Worm (Caenorhabditis elegans) whole organism, mixed stage, embryonic: Measurements from ENCODE around the gene ttr-28.

Experiments
- bed-3 ChIP-seq: fragments of 200-800 bp; sonication (Bioruptor generic); optimal IDR thresholded peaks from 3 replicates; lab custom pipeline; 2018; ENCODE audit warnings: mild to moderate bottlenecking, missing genetic modification characterization, moderate library complexity, missing compliant biosample characterization
- blmp-1 ChIP-seq: fragments of 150-350 bp; optimal IDR thresholded peaks from 2 replicates; lab custom pipeline; 2014; ENCODE audit warnings: missing biosample characterization, missing genetic modification characterization
- ceh-43 ChIP-seq: fragments of 200-800 bp; sonication (Bioruptor generic); optimal IDR thresholded peaks from 2 replicates; lab custom pipeline; 2018; ENCODE audit warnings: mild to moderate bottlenecking, missing genetic modification characterization, moderate library complexity, missing compliant biosample characterization
- ceh-83 ChIP-seq: fragments of 200-800 bp; sonication (Bioruptor generic); optimal IDR thresholded peaks from 2 replicates; lab custom pipeline; 2018; ENCODE audit warnings: mild to moderate bottlenecking, missing genetic modification characterization, missing compliant biosample characterization
- ces-1 ChIP-seq: fragments of 150-350 bp; optimal IDR thresholded peaks from 2 replicates; lab custom pipeline; 2014; ENCODE audit warnings: missing biosample characterization, missing genetic modification reagents, missing genetic modification characterization
- cnd-1 ChIP-seq: fragments of 200-800 bp; sonication (Bioruptor generic); optimal IDR thresholded peaks from 2 replicates; lab custom pipeline; 2018; ENCODE audit warnings: mild to moderate bottlenecking, missing genetic modification characterization, missing compliant biosample characterization
- drap-1 ChIP-seq: fragments of 200-800 bp; sonication (Bioruptor generic); optimal IDR thresholded peaks from 3 replicates; lab custom pipeline; 2018; ENCODE audit warnings: mild to moderate bottlenecking, missing genetic modification characterization, missing compliant biosample characterization
- elt-1 ChIP-seq: sonication (generic microtip); optimal IDR thresholded peaks from 2 replicates; lab custom pipeline; 2017; ENCODE audit warnings: missing genetic modification characterization, mild to moderate bottlenecking, missing compliant biosample characterization, antibody characterized with exemption, moderate library complexity, borderline replicate concordance; ENCODE audit not compliant: insufficient read depth
- elt-3 ChIP-seq: fragments of 150-350 bp; optimal IDR thresholded peaks from 2 replicates; lab custom pipeline; 2014; ENCODE audit warnings: missing biosample characterization, missing genetic modification characterization
- ham-2 ChIP-seq: fragments of 200-800 bp; sonication (Bioruptor generic); optimal IDR thresholded peaks from 2 replicates; lab custom pipeline; 2018; ENCODE audit warnings: mild to moderate bottlenecking, missing genetic modification characterization, missing compliant biosample characterization
- hlh-1 ChIP-seq: fragments of 150-350 bp; optimal IDR thresholded peaks from 2 replicates; lab custom pipeline; 2014; ENCODE audit warnings: missing biosample characterization, missing genetic modification reagents, missing genetic modification characterization
- lin-13 ChIP-seq: fragments of 150-350 bp; optimal IDR thresholded peaks from 2 replicates; lab custom pipeline; 2014; ENCODE audit warnings: missing biosample characterization, missing genetic modification characterization
- lsy-2 ChIP-seq: fragments of 150-350 bp; optimal IDR thresholded peaks from 2 replicates; lab custom pipeline; 2014; ENCODE audit warnings: missing biosample characterization, missing genetic modification characterization
- mab-5 ChIP-seq: fragments of 150-350 bp; optimal IDR thresholded peaks from 2 replicates; lab custom pipeline; 2014; ENCODE audit warnings: missing biosample characterization, missing genetic modification characterization
- mep-1 ChIP-seq: fragments of 150-350 bp; optimal IDR thresholded peaks from 2 replicates; lab custom pipeline; 2017; ENCODE audit warnings: missing biosample characterization, missing genetic modification reagents, missing genetic modification characterization, inconsistent platforms
- mls-2 ChIP-seq: sonication (generic microtip); optimal IDR thresholded peaks from 2 replicates; lab custom pipeline; 2016; ENCODE audit warnings: mild to moderate bottlenecking, missing genetic modification characterization, moderate library complexity, missing compliant biosample characterization
- nhr-12 ChIP-seq: fragments of 150-350 bp; optimal IDR thresholded peaks from 2 replicates; lab custom pipeline; 2014; ENCODE audit warnings: missing biosample characterization, missing genetic modification characterization
- nhr-2 ChIP-seq: fragments of 150-350 bp; optimal IDR thresholded peaks from 2 replicates; lab custom pipeline; 2014; ENCODE audit warnings: missing biosample characterization, missing genetic modification characterization
- nhr-237 ChIP-seq: fragments of 150-350 bp; optimal IDR thresholded peaks from 2 replicates; lab custom pipeline; 2014; ENCODE audit warnings: missing biosample characterization, missing genetic modification characterization
- nhr-76 ChIP-seq: sonication (generic microtip); optimal IDR thresholded peaks from 2 replicates; lab custom pipeline; 2017; ENCODE audit warnings: missing biosample characterization, missing genetic modification characterization
- sptf-1 ChIP-seq: sonication (generic microtip); optimal IDR thresholded peaks from 2 replicates; lab custom pipeline; 2017; ENCODE audit warnings: mild to moderate bottlenecking, missing genetic modification characterization, moderate library complexity, missing compliant biosample characterization
- tbx-8 ChIP-seq: fragments of 200-800 bp; sonication (Bioruptor generic); optimal IDR thresholded peaks from 2 replicates; lab custom pipeline; 2018; ENCODE audit warnings: mild to moderate bottlenecking, missing genetic modification characterization, moderate library complexity, missing compliant biosample characterization
- unc-120 ChIP-seq: sonication (generic microtip); optimal IDR thresholded peaks from 2 replicates; lab custom pipeline; 2017; ENCODE audit warnings: missing genetic modification characterization, missing compliant biosample characterization; ENCODE audit not compliant: poor library complexity, severe bottlenecking
- unc-39 ChIP-seq: fragments of 150-350 bp; optimal IDR thresholded peaks from 2 replicates; lab custom pipeline; 2014; ENCODE audit warnings: missing biosample characterization, missing genetic modification characterization
- unc-62 ChIP-seq: fragments of 150-350 bp; optimal IDR thresholded peaks from 2 replicates; lab custom pipeline; 2014; ENCODE audit warnings: missing biosample characterization, missing genetic modification reagents, missing genetic modification characterization
- zip-8 ChIP-seq: fragments of 150-350 bp; optimal IDR thresholded peaks from 2 replicates; lab custom pipeline; 2014; ENCODE audit warnings: missing biosample characterization, missing genetic modification characterization

ttr-28 gene

DNA sequence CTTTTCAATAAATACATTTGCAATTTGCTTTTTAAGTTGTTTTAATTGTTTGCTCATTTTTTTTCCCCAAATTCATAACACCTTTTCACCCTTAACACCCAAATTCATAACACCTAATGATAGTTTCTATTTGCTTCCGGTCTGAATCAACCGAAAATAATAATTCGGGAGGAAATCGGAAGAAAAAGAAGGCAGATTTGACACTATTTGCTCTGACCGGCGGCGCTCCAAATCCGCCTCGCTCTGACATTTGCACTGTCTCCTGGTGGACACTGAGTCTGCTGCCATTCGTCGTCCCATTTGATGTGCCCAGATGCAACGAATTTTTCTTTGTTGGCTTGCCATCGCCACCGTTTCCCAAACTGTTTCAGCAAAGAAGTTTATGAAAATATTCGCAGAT is 19.2 kb upstream of the ttr-28 start, which contains the start of gene pqn-67:
Gene pqn-67, plus strand, starts transcription at position 301 of the 400 bp plus-strand sequence.
- TF ChIP-seq drap-1 (GFP tag; lab: Kevin White, UChicago), result no peak
- TF ChIP-seq sptf-1 (tag; lab: Kevin White, UChicago), result no peak
- no peak for TF ChIP-seq elt-1 (tag; lab: Kevin White, UChicago)
- no peak for TF ChIP-seq cnd-1 (tag; lab: Kevin White, UChicago)
- no peak for TF ChIP-seq mls-2 (tag; lab: Kevin White, UChicago)
- TF ChIP-seq unc-39 (tag; lab: Kevin White, UChicago), result no peak
- no peak for TF ChIP-seq bed-3 (GFP tag; lab: Kevin White, UChicago)
- TF ChIP-seq mep-1, result no peak
- TF ChIP-seq elt-3 (tag; lab: Kevin White, UChicago), result no peak
- TF ChIP-seq nhr-12 (tag; lab: Kevin White, UChicago), result no peak
- TF ChIP-seq, all 35 proteins: peak for 0

DNA sequence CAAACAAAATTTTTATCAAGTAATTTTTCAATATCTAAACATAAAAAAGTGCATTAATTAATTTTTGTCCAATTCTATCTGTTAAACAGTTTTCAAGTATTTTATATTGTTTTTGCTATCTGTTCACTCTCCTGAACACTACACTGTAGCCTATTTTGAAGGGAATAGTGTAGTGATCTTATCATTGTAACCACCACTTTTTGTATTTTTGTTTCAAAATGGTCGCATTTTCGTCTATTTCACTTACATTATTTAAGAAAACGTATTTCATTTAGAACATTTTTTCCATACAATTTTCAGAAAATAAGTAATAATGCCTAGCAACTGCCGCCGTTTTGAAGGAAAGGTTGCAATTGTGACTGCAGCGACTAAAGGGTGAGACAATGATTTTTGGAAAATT is 17.3 kb upstream of the ttr-28 start, which contains the start of gene dhrs-4:
Gene dhrs-4, plus strand, starts transcription at position 301 of the 400 bp plus-strand sequence.
- TF ChIP-seq elt-1 (tag; lab: Kevin White, UChicago), result no peak
- no peak for TF ChIP-seq tbx-8 (GFP tag; lab: Kevin White, UChicago)
- TF ChIP-seq drap-1 (GFP tag; lab: Kevin White, UChicago), result no peak
- no peak for TF ChIP-seq unc-62 (GFP tag; lab: Kevin White, UChicago)
- no peak for TF ChIP-seq nhr-2
- no peak for TF ChIP-seq nhr-237 (tag; lab: Kevin White, UChicago)
- no peak for TF ChIP-seq ham-2
- no peak for TF ChIP-seq mab-5 (tag; lab: Kevin White, UChicago)
- TF ChIP-seq unc-120 (tag; lab: Kevin White, UChicago), result no peak
- no peak for TF ChIP-seq ceh-83 (GFP tag; lab: Kevin White, UChicago)
- TF ChIP-seq bed-3 (GFP tag; lab: Kevin White, UChicago), result no peak
- no peak for TF ChIP-seq nhr-76 (tag; lab: Kevin White, UChicago)
- no peak for TF ChIP-seq ces-1 (GFP tag; lab: Kevin White, UChicago)
- TF ChIP-seq lsy-2, result no peak

DNA sequence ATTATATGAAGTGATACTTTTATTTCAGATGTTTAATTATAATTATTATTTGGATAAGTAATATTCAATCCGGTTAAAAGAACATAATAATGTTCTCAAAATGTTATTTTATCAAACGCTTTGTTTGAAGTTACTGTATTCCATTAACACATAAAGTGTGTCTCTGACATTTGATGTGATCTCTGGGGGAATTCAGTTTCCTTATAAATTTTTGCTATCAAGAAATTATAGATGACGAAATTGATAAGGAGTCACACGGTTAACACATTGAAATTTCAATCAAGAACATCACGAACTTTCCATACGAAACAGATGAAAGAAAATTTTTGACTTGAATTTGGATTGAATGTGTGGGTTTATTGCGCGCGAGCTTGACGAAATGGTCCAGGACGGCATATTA is 16.7 kb upstream of the ttr-28 start:
- TF ChIP-seq lin-13 (tag; lab: Kevin White, UChicago), result no peak
- no peak for TF ChIP-seq sptf-1 (tag; lab: Kevin White, UChicago)
- TF ChIP-seq, all 35 proteins: peak for 0

ce11 chrV:12919705-12920104 is 14.7 kb upstream of the ttr-28 start, which contains the start of gene lipl-1:
TSS of gene lipl-1 (plus strand) at chrV:12919986.
- TF ChIP-seq sptf-1 (tag; lab: Kevin White, UChicago), result no peak

- TF ChIP-seq lin-13 (tag; lab: Kevin White, UChicago), result no peak
- TF ChIP-seq zip-8 (tag; lab: Kevin White, UChicago), result no peak
- TF ChIP-seq elt-3 (tag; lab: Kevin White, UChicago), result no peak
- TF ChIP-seq blmp-1 (tag; lab: Kevin White, UChicago), result no peak
- no peak for TF ChIP-seq unc-62 (GFP tag; lab: Kevin White, UChicago)
- TF ChIP-seq ceh-43 (GFP tag; lab: Kevin White, UChicago), result no peak
- no peak for TF ChIP-seq ces-1 (GFP tag; lab: Kevin White, UChicago)
- TF ChIP-seq bed-3 (GFP tag; lab: Kevin White, UChicago), result no peak
- TF ChIP-seq tbx-8 (GFP tag; lab: Kevin White, UChicago), result no peak
These were observed 4.7 kb upstream of the ttr-28 start, which contains the start of gene nid-1 for ce11 chrV:12909544-12910157. TSS of gene nid-1 (plus strand) at chrV:12910107.

DNA sequence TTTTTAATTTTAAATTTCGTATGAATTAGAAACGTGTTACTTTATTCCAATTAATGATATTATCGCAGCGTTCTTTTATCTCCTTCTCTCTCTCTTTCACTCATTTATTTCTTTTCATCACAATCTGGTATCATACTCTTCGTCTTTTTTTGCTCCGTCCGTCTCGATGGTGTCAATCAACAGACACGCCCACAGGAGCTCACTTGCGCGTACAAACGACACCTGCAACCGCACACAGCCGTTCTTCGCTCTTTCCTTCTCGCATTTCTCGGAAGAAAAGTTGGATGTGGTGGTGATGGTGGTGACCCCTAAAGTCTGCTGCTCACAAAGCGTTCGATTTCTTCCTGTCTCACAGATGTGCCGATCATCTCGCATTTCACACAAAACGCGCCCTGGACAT is 3.6 kb upstream of the ttr-28 start:
- TF ChIP-seq hlh-1 (tag; lab: Kevin White, UChicago) (peak; percentile 89), lin-13 (tag; lab: Kevin White, UChicago) (no peak)

ce11 chrV:12907436-12907835 is 2.5 kb upstream of the ttr-28 start:
- TF ChIP-seq unc-62 (GFP tag; lab: Kevin White, UChicago), result peak; percentile 79
- TF ChIP-seq blmp-1 (tag; lab: Kevin White, UChicago), result no peak
- TF ChIP-seq tbx-8 (GFP tag; lab: Kevin White, UChicago), result no peak
- no peak for TF ChIP-seq sptf-1 (tag; lab: Kevin White, UChicago)
- TF ChIP-seq ham-2, result no peak
- TF ChIP-seq ceh-83 (GFP tag; lab: Kevin White, UChicago), result no peak
- no peak for TF ChIP-seq ces-1 (GFP tag; lab: Kevin White, UChicago)
- peak; percentile 43 for TF ChIP-seq hlh-1 (tag; lab: Kevin White, UChicago)
- TF ChIP-seq mab-5 (tag; lab: Kevin White, UChicago), result no peak
- no peak for TF ChIP-seq cnd-1 (tag; lab: Kevin White, UChicago)
